Fruit fly (Drosophila melanogaster) whole organism, embryonic: ENCODE measurements around the gene CG3662.

Source experiments
- CG10431 ChIP-seq: fragments of 200-800 bp; sonication (Bioruptor generic); optimal IDR thresholded peaks from 3 replicates; lab custom pipeline; 2018; ENCODE audit warnings: missing biosample characterization, mild to moderate bottlenecking, missing genetic modification characterization
- CG11696 ChIP-seq: fragments of 200-800 bp; sonication (Bioruptor generic); IDR thresholded peaks from 2 replicates; pipeline ENCODE4 v1.3.6; 2022; ENCODE audit warnings: missing biosample characterization, missing genetic modification characterization
- CG12391 ChIP-seq: fragments of 200-800 bp; sonication (Bioruptor generic); optimal IDR thresholded peaks from 3 replicates; lab custom pipeline; 2018; ENCODE audit warnings: missing biosample characterization, mild to moderate bottlenecking, missing genetic modification characterization, moderate library complexity
- CG18262 ChIP-seq: fragments of 200-800 bp; optimal IDR thresholded peaks from 3 replicates; lab custom pipeline; 2019; ENCODE audit warnings: missing biosample characterization, mild to moderate bottlenecking, missing genetic modification characterization, moderate library complexity
- CG30403 ChIP-seq: fragments of 200-800 bp; sonication (Bioruptor generic); optimal IDR thresholded peaks from 3 replicates; lab custom pipeline; 2016; ENCODE audit warnings: missing biosample characterization, missing genetic modification characterization
- CG43689 ChIP-seq: fragments of 200-800 bp; sonication (Bioruptor generic); IDR thresholded peaks from 2 replicates; pipeline ENCODE4 v1.3.6; 2022; ENCODE audit warnings: missing biosample characterization, missing genetic modification characterization
- CG7839 ChIP-seq: fragments of 200-800 bp; sonication (Bioruptor generic); optimal IDR thresholded peaks from 3 replicates; lab custom pipeline; 2018; ENCODE audit warnings: missing biosample characterization, mild to moderate bottlenecking, missing genetic modification characterization, moderate library complexity
- D19B ChIP-seq: fragments of 200-800 bp; sonication (Bioruptor generic); optimal IDR thresholded peaks from 2 replicates; lab custom pipeline; 2017; ENCODE audit warnings: missing biosample characterization, mild to moderate bottlenecking, missing genetic modification characterization
- Drgx ChIP-seq: fragments of 200-800 bp; sonication (Bioruptor generic); IDR thresholded peaks from 2 replicates; pipeline ENCODE4 v1.3.6; 2022; ENCODE audit warnings: missing biosample characterization, missing genetic modification characterization
- Hmr ChIP-seq: fragments of 200-800 bp; sonication (Bioruptor generic); optimal IDR thresholded peaks from 3 replicates; lab custom pipeline; 2017; ENCODE audit warnings: mild to moderate bottlenecking, missing biosample characterization, missing genetic modification reagents, missing genetic modification characterization
- Kr ChIP-seq: fragments of 200-800 bp; sonication (Bioruptor generic); optimal IDR thresholded peaks from 2 replicates; lab custom pipeline; 2017; ENCODE audit warnings: missing biosample characterization, mild to moderate bottlenecking, missing genetic modification characterization
- MTF-1 ChIP-seq: fragments of 200-800 bp; sonication (Bioruptor generic); optimal IDR thresholded peaks from 2 replicates; lab custom pipeline; 2018; ENCODE audit warnings: missing biosample characterization, mild to moderate bottlenecking, missing genetic modification characterization, borderline replicate concordance
- Med ChIP-seq: fragments of 200-800 bp; sonication (Bioruptor generic); peaks from one replicate; lab custom pipeline; 2016; ENCODE audit warnings: missing biosample characterization, missing genetic modification characterization, mild to moderate bottlenecking, inconsistent platforms, moderate library complexity
- NC2β ChIP-seq: fragments of 200-800 bp; sonication (Bioruptor generic); optimal IDR thresholded peaks from 2 replicates; lab custom pipeline; 2016; ENCODE audit warnings: missing biosample characterization, missing genetic modification characterization
- Nf-YA ChIP-seq: fragments of 200-800 bp; sonication (Bioruptor generic); IDR thresholded peaks from 2 replicates; pipeline ENCODE4 v1.3.6; 2022; ENCODE audit warnings: missing biosample characterization, missing genetic modification characterization
- Nf-YB ChIP-seq: fragments of 200-800 bp; sonication (Bioruptor generic); optimal IDR thresholded peaks from 3 replicates; lab custom pipeline; 2019; ENCODE audit warnings: missing biosample characterization, mild to moderate bottlenecking, missing genetic modification characterization, moderate library complexity
- Sox100B ChIP-seq: fragments of 200-800 bp; sonication (Bioruptor generic); optimal IDR thresholded peaks from 3 replicates; lab custom pipeline; 2018; ENCODE audit warnings: missing biosample characterization, mild to moderate bottlenecking, missing genetic modification characterization
- Sox102F ChIP-seq: fragments of 200-800 bp; sonication (Bioruptor generic); optimal IDR thresholded peaks from 2 replicates; lab custom pipeline; 2018; ENCODE audit warnings: missing biosample characterization, mild to moderate bottlenecking, missing genetic modification characterization, moderate library complexity
- bab2 ChIP-seq: fragments of 200-800 bp; sonication (Bioruptor generic); optimal IDR thresholded peaks from 2 replicates; lab custom pipeline; 2016; ENCODE audit warnings: missing biosample characterization, missing genetic modification characterization
- bigmax ChIP-seq: fragments of 200-800 bp; sonication (Bioruptor generic); optimal IDR thresholded peaks from 2 replicates; lab custom pipeline; 2018; ENCODE audit warnings: missing biosample characterization, mild to moderate bottlenecking, missing genetic modification characterization
- bsh ChIP-seq, 2 experiments: fragments of 200-800 bp; sonication (Bioruptor generic); optimal IDR thresholded peaks; 2 replicates each; lab custom pipeline; 2017 to 2018; ENCODE audit warnings: mild to moderate bottlenecking in 2 of 2, missing biosample characterization in 2 of 2, missing genetic modification characterization in 2 of 2, moderate library complexity in 1 of 2
- corto ChIP-seq: fragments of 200-800 bp; sonication (Bioruptor generic); optimal IDR thresholded peaks from 2 replicates; lab custom pipeline; 2016; ENCODE audit warnings: missing biosample characterization, mild to moderate bottlenecking, missing genetic modification characterization, moderate library complexity
- crol ChIP-seq: fragments of 200-800 bp; sonication (Bioruptor generic); IDR thresholded peaks from 2 replicates; pipeline ENCODE4 v1.3.6; 2022; ENCODE audit warnings: missing biosample characterization, missing genetic modification characterization
- dmrt99B ChIP-seq: fragments of 200-800 bp; sonication (Bioruptor generic); optimal IDR thresholded peaks from 2 replicates; lab custom pipeline; 2018; ENCODE audit warnings: missing biosample characterization, mild to moderate bottlenecking, missing genetic modification characterization, moderate library complexity
- eve ChIP-seq, 2 experiments: fragments of >200 bp; optimal IDR thresholded peaks; 2 replicates each; lab custom pipeline; 2017; ENCODE audit warnings: missing biosample characterization in 2 of 2, missing genetic modification characterization in 2 of 2
- fd3F ChIP-seq: fragments of 200-800 bp; sonication (Bioruptor generic); optimal IDR thresholded peaks from 2 replicates; lab custom pipeline; 2018; ENCODE audit warnings: missing biosample characterization, mild to moderate bottlenecking, missing genetic modification characterization, moderate library complexity
- jigr1 ChIP-seq: fragments of 200-800 bp; sonication (Bioruptor generic); IDR thresholded peaks from 3 replicates; pipeline ENCODE4 v1.3.6; 2022; ENCODE audit warnings: missing biosample characterization, missing genetic modification characterization
- kni ChIP-seq: fragments of 200-800 bp; sonication (Bioruptor generic); optimal IDR thresholded peaks from 3 replicates; lab custom pipeline; 2017; ENCODE audit warnings: mild to moderate bottlenecking, missing biosample characterization, missing genetic modification reagents, missing genetic modification characterization
- lbe ChIP-seq: fragments of 200-800 bp; sonication (Bioruptor generic); optimal IDR thresholded peaks from 2 replicates; lab custom pipeline; 2016; ENCODE audit warnings: missing biosample characterization, mild to moderate bottlenecking, missing genetic modification characterization
- nom ChIP-seq: fragments of 200-800 bp; sonication (Bioruptor generic); optimal IDR thresholded peaks from 2 replicates; lab custom pipeline; 2017; ENCODE audit warnings: missing biosample characterization, missing genetic modification characterization, mild to moderate bottlenecking, moderate library complexity, missing genetic modification reagents
- sens ChIP-seq: fragments of 200-800 bp; sonication (Bioruptor generic); peaks from one replicate; lab custom pipeline; 2016; ENCODE audit warnings: missing biosample characterization, missing genetic modification characterization
- sug ChIP-seq: fragments of 200-800 bp; optimal IDR thresholded peaks from 2 replicates; lab custom pipeline; 2019; ENCODE audit warnings: missing biosample characterization, mild to moderate bottlenecking, missing genetic modification characterization, moderate library complexity
- trh ChIP-seq: fragments of 200-800 bp; sonication (Bioruptor generic); optimal IDR thresholded peaks from 2 replicates; lab custom pipeline; 2016; ENCODE audit warnings: missing biosample characterization, missing genetic modification characterization
- zen2 ChIP-seq: fragments of 200-800 bp; sonication (Bioruptor generic); IDR thresholded peaks from 3 replicates; pipeline ENCODE4 v1.3.6; 2022; ENCODE audit warnings: missing biosample characterization, missing genetic modification characterization; ENCODE audit not compliant: partially characterized antibody
- zf30C ChIP-seq: fragments of 200-800 bp; sonication (Bioruptor generic); optimal IDR thresholded peaks from 3 replicates; lab custom pipeline; 2018; ENCODE audit warnings: missing biosample characterization, mild to moderate bottlenecking, missing genetic modification characterization

Gene CG3662

dm6 chr2L:847189-847987 lies 26.3 kb downstream of the CG3662 start (continued):
- peak; percentile 12 for TF ChIP-seq CG7839 (tag; lab: Kevin White, UChicago)
- TF ChIP-seq CG18262 (tag; lab: Kevin White, UChicago) = peak; percentile 55
- TF ChIP-seq Sox102F (GFP tag; lab: Kevin White, UChicago) = peak; percentile 7
- peak; percentile 35 for TF ChIP-seq CG30403 (GFP tag; lab: Kevin White, UChicago)
- TF ChIP-seq dmrt99B (tag; lab: Kevin White, UChicago) = peak; percentile 59
- TF ChIP-seq trh (GFP tag; lab: Kevin White, UChicago) = no peak
- TF ChIP-seq jigr1 = no peak
- TF ChIP-seq Nf-YB = peak; percentile 4
- peak; percentile 47 for TF ChIP-seq Sox100B (GFP tag; lab: Kevin White, UChicago)
- TF ChIP-seq sug (tag; lab: Kevin White, UChicago) = no peak
- TF ChIP-seq CG11696 (GFP tag; lab: Robert Waterston, UW) = peak; percentile 62; the same call in 1 of the 2 replicates
- TF ChIP-seq Hmr = no peak
- no peak for TF ChIP-seq CG43689
- TF ChIP-seq Kr (GFP tag; lab: Kevin White, UChicago) = no peak
- 0 out of 2 replicates have a peak, but pooled peaks have one; percentile 24 for TF ChIP-seq Drgx (GFP tag; lab: Robert Waterston, UW)
- 0 out of 2 replicates have a peak, but pooled peaks have one; percentile 12 for TF ChIP-seq Nf-YA (GFP tag; lab: Robert Waterston, UW)
- no peak for TF ChIP-seq eve (GFP tag; optimal IDR thresholded peaks at IDR 0.05; lab: Kevin White, UChicago)
- no peak for TF ChIP-seq fd3F (GFP tag; lab: Kevin White, UChicago)

dm6 chr2L:847988-848622 lies 27.0 kb downstream of the CG3662 start:
- TF ChIP-seq D19B (no peak), kni (GFP tag; lab: Kevin White, UChicago) (peak; percentile 67), zf30C (peak; percentile 27), bab2 (GFP tag; lab: Kevin White, UChicago) (no peak), nom (GFP tag; lab: Kevin White, UChicago) (peak; percentile 65), lbe (GFP tag; lab: Kevin White, UChicago) (peak; percentile 38), CG12391 (tag; lab: Kevin White, UChicago) (no peak), sens (GFP tag; lab: Kevin White, UChicago) (peak; percentile 22), CG10431 (GFP tag; lab: Kevin White, UChicago) (no peak), zen2 (GFP tag; lab: Robert Waterston, UW) (no peak), corto (peak; percentile 45), Med (peak; percentile 43), bigmax (no peak), crol (peak; percentile 40; the same call in 1 of the 2 replicates), bsh (GFP tag; optimal IDR thresholded peaks at IDR 0.05; lab: Kevin White, UChicago) (peak in 1 of 2 experiments; percentile 32), NC2β (GFP tag; lab: Kevin White, UChicago) (no peak), MTF-1 (GFP tag; lab: Kevin White, UChicago) (no peak)
